ENCODE assay signal across 3 fruit fly cellular contexts in the genomic region with DNA sequence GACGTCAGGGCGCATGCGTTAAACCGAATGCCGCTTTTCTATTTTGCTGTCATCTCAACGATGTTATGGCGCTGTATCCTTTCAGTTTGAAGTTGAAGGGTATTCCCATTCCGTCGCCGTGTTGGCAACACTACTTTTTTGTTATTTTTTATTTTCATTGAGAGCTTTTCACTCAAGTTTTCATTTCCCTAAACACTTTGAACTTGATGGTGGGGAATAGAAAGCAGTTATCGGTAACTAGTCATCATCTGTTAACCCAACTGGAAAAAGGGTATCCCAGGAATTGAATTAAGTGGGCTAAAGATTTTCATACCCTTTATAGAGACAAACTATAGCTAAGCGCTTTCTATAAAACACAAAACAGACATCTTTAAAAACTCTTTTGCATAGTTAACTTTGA.
TF ChIP-seq lines count a peak whose summit lies in the region.

No protein-coding gene starts in this region.

- TF ChIP-seq CTCF in whole organism, embryonic (GFP tag; optimal IDR thresholded peaks at IDR 0.05; lab: Kevin White, UChicago) = no peak

TF ChIP-seq in whole organism, embryonic, 481 proteins besides CTCF, POLR2A, EP300 and RAD21 (continues in another document):
- TF ChIP-seq Fer3 (tag; optimal IDR thresholded peaks at IDR 0.05; lab: Kevin White, UChicago) (peak; percentile 1), CG18764 (GFP tag; optimal IDR thresholded peaks at IDR 0.05; lab: Kevin White, UChicago) (no peak), scrt (GFP tag; optimal IDR thresholded peaks at IDR 0.05; lab: Kevin White, UChicago) (no peak), sug (tag; optimal IDR thresholded peaks at IDR 0.05; lab: Kevin White, UChicago) (no peak), Ssrp (tag; optimal IDR thresholded peaks at IDR 0.05; lab: Kevin White, UChicago) (no peak), ham (GFP tag; IDR thresholded peaks at IDR 0.05; lab: Robert Waterston, UW) (no peak), cas (GFP tag; IDR thresholded peaks at IDR 0.05; lab: Robert Waterston, UW) (0 out of 2 replicates have a peak, but pooled peaks have one; percentile 5), prd (optimal IDR thresholded peaks at IDR 0.05; lab: Kevin White, UChicago) (no peak), prd (GFP tag; IDR thresholded peaks at IDR 0.05; lab: Robert Waterston, UW) (peak; percentile 47; the same call in 1 of the 3 replicates), Lim3 (GFP tag; IDR thresholded peaks at IDR 0.05; lab: Robert Waterston, UW) (no peak), Neu2 (GFP tag; optimal IDR thresholded peaks at IDR 0.05; lab: Kevin White, UChicago; ENCODE audit: borderline replicate concordance) (no peak), shn (GFP tag; optimal IDR thresholded peaks at IDR 0.05; lab: Kevin White, UChicago) (no peak), pita (GFP tag; optimal IDR thresholded peaks at IDR 0.05; lab: Kevin White, UChicago) (no peak), CG17912 (GFP tag; optimal IDR thresholded peaks at IDR 0.05; lab: Kevin White, UChicago) (no peak), CG1603 (tag; optimal IDR thresholded peaks at IDR 0.05; lab: Kevin White, UChicago) (no peak), lmd (GFP tag; IDR thresholded peaks at IDR 0.05; lab: Robert Waterston, UW) (peak; percentile 28; the same call in 1 of the 2 replicates), CG14441 (GFP tag; IDR thresholded peaks at IDR 0.05; lab: Robert Waterston, UW) (peak; percentile 27; the same call in 1 of the 2 replicates), Xrp1 (GFP tag; IDR thresholded peaks at IDR 0.05; lab: Robert Waterston, UW) (peak; percentile 64; the same call in 1 of the 2 replicates), Sin3A (optimal IDR thresholded peaks at IDR 0.05; lab: Kevin White, UChicago) (no peak), zfh1 (GFP tag; IDR thresholded peaks at IDR 0.05; lab: Robert Waterston, UW) (peak; percentile 29; the same call in 1 of the 3 replicates), slbo (GFP tag; IDR thresholded peaks at IDR 0.05; lab: Robert Waterston, UW) (peak; percentile 33; the same call in 1 of the 2 replicates), Ets65A (GFP tag; lab: Kevin White, UChicago) (peak; percentile 65), Ptx1 (GFP tag; IDR thresholded peaks at IDR 0.05; lab: Robert Waterston, UW) (no peak), CG12744 (GFP tag; optimal IDR thresholded peaks at IDR 0.05; lab: Kevin White, UChicago) (no peak), Drgx (GFP tag; IDR thresholded peaks at IDR 0.05; lab: Robert Waterston, UW) (peak; percentile 5; the same call in 1 of the 2 replicates), gem (tag; optimal IDR thresholded peaks at IDR 0.05; lab: Kevin White, UChicago) (peak; percentile 4), CG15696 (tag; optimal IDR thresholded peaks at IDR 0.05; lab: Kevin White, UChicago) (no peak), Rx (GFP tag; IDR thresholded peaks at IDR 0.05; lab: Robert Waterston, UW) (0 out of 2 replicates have a peak, but pooled peaks have one; percentile 39)

TF ChIP-seq in whole organism, prepupa, 60 proteins besides CTCF, POLR2A, EP300 and RAD21:
- TF ChIP-seq acj6 (GFP tag; optimal IDR thresholded peaks at IDR 0.05; lab: Kevin White, UChicago) (no peak), fkh (GFP tag; optimal IDR thresholded peaks at IDR 0.05; lab: Kevin White, UChicago) (no peak), Hr4 (GFP tag; optimal IDR thresholded peaks at IDR 0.05; lab: Kevin White, UChicago) (peak; percentile 21), Ets96B (tag; optimal IDR thresholded peaks at IDR 0.05; lab: Kevin White, UChicago) (peak; percentile 20), CG8119 (GFP tag; IDR thresholded peaks at IDR 0.05; lab: Robert Waterston, UW) (peak; percentile 31; the same call in 2 of the 3 replicates), CG11294 (GFP tag; IDR thresholded peaks at IDR 0.05; lab: Robert Waterston, UW) (peak; percentile 50), eg (GFP tag; IDR thresholded peaks at IDR 0.05; lab: Robert Waterston, UW) (peak; percentile 49), Gug (GFP tag; IDR thresholded peaks at IDR 0.05; lab: Robert Waterston, UW) (peak; percentile 58), CG6163 (GFP tag; IDR thresholded peaks at IDR 0.05; lab: Robert Waterston, UW) (peak; percentile 73)

TF ChIP-seq in whole organism, pupa, 21 proteins besides CTCF, POLR2A, EP300 and RAD21:
- TF ChIP-seq Snoo (tag; optimal IDR thresholded peaks at IDR 0.05; lab: Kevin White, UChicago) (no peak), Ets98B (GFP tag; IDR thresholded peaks at IDR 0.05; lab: Robert Waterston, UW) (peak; percentile 27; the same call in 1 of the 2 replicates), CG32121 (GFP tag; IDR thresholded peaks at IDR 0.05; lab: Robert Waterston, UW) (peak; percentile 45), CG4496 (GFP tag; IDR thresholded peaks at IDR 0.05; lab: Robert Waterston, UW) (peak; percentile 74), rn (GFP tag; IDR thresholded peaks at IDR 0.05; lab: Robert Waterston, UW) (0 out of 2 replicates have a peak, but pooled peaks have one; percentile 30), CG8301 (tag; optimal IDR thresholded peaks at IDR 0.05; lab: Kevin White, UChicago) (peak; percentile 44), fd96Ca (GFP tag; IDR thresholded peaks at IDR 0.05; lab: Robert Waterston, UW) (peak; percentile 75), CG34367 (tag; optimal IDR thresholded peaks at IDR 0.05; lab: Kevin White, UChicago) (peak; percentile 10), CG9948 (tag; optimal IDR thresholded peaks at IDR 0.05; lab: Kevin White, UChicago) (no peak), CG17806 (tag; optimal IDR thresholded peaks at IDR 0.05; lab: Kevin White, UChicago) (peak; percentile 23), CG13204 (GFP tag; optimal IDR thresholded peaks at IDR 0.05; lab: Kevin White, UChicago) (no peak)
TF ChIP-seq in whole organism, pupa: peak in this region for 8.
